Worm (Caenorhabditis elegans) whole organism, L3 larva: ENCODE results near the gene bgnt-1.2.

Experiments used
- R02D3.7 ChIP-seq: fragments of 150-350 bp; optimal IDR thresholded peaks from 2 replicates; lab custom pipeline; 2014; ENCODE audit warnings: missing biosample characterization, missing genetic modification characterization
- ama-1 ChIP-seq: fragments of 150-350 bp; optimal IDR thresholded peaks from 2 replicates; lab custom pipeline; 2018
- elt-2 ChIP-seq: sonication (generic microtip); optimal IDR thresholded peaks from 2 replicates; lab custom pipeline; 2016; ENCODE audit warnings: missing genetic modification reagents, mild to moderate bottlenecking, missing genetic modification characterization, missing compliant biosample characterization
- fos-1 ChIP-seq: fragments of 150-350 bp; optimal IDR thresholded peaks from 2 replicates; lab custom pipeline; 2014; ENCODE audit warnings: missing biosample characterization, missing genetic modification characterization
- lin-15B ChIP-seq: fragments of 150-350 bp; optimal IDR thresholded peaks from 2 replicates; lab custom pipeline; 2014; ENCODE audit warnings: missing biosample characterization, missing genetic modification characterization
- nhr-12 ChIP-seq: fragments of 150-350 bp; optimal IDR thresholded peaks from 2 replicates; lab custom pipeline; 2014; ENCODE audit warnings: missing biosample characterization, missing genetic modification characterization
- pha-4 ChIP-seq: fragments of 150-350 bp; optimal IDR thresholded peaks from 2 replicates; lab custom pipeline; 2014; ENCODE audit warnings: missing biosample characterization, missing genetic modification reagents, missing genetic modification characterization
- pqm-1 ChIP-seq: fragments of 150-350 bp; optimal IDR thresholded peaks from 2 replicates; lab custom pipeline; 2017; ENCODE audit warnings: missing biosample characterization, missing genetic modification characterization, inconsistent platforms

DNA sequence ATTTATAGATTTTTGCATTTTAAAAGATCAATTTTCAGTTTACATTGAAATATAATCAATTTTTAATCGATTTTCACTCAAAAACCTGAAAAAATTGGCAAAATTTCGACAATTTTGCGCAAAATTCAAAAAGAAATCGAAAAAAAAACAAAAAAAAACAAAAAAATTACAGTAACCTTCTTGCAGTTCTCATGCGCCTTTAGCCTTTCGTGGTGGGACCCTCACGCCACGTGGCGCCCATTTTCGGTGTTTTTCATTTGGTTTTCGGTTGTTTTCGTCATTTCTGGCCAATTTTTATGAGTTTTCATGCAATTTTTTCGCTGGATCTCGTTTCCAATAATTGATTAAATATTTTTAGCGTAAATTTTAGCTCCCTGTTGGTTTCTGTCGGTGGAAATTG lies 51.1 kb downstream of the bgnt-1.2 start:
- TF ChIP-seq pha-4 (tag; lab: Kevin White, UChicago) (no peak), ama-1 (lab: Kevin White, UChicago) (no peak), nhr-12 (no peak), elt-2 (tag; lab: Kevin White, UChicago) (no peak), lin-15B (no peak), fos-1 (no peak), R02D3.7 (tag; lab: Kevin White, UChicago) (no peak), pqm-1 (no peak)
